Worm (Caenorhabditis elegans): ENCODE results near the gene scav-1.

scav-1 gene

ce11 chrX:5364222-5364621 lies 36.2 kb downstream of the scav-1 start, which contains the start of gene chtl-1:
TSS of gene chtl-1 (minus strand) at chrX:5364322.
- TF ChIP-seq unc-39 (tag; optimal IDR thresholded peaks at IDR 0.05) (no peak), pha-4 (tag; optimal IDR thresholded peaks at IDR 0.05) (no peak), snpc-4 (tag; optimal IDR thresholded peaks at IDR 0.05) (no peak), tbx-8 (GFP tag; optimal IDR thresholded peaks at IDR 0.05) (no peak), sem-2 (GFP tag; optimal IDR thresholded peaks at IDR 0.05) (no peak), mep-1 (tag; optimal IDR thresholded peaks at IDR 0.05) (no peak), M03D4.4 (tag; optimal IDR thresholded peaks at IDR 0.05) (no peak), nhr-28 (tag; optimal IDR thresholded peaks at IDR 0.05) (no peak), nhr-12 (tag; optimal IDR thresholded peaks at IDR 0.05) (no peak), flh-1 (GFP tag; optimal IDR thresholded peaks at IDR 0.05) (no peak), nhr-76 (tag; optimal IDR thresholded peaks at IDR 0.05) (no peak), lsy-2 (tag; optimal IDR thresholded peaks at IDR 0.05) (no peak)

- TF ChIP-seq ham-2 (GFP tag; optimal IDR thresholded peaks at IDR 0.05) = peak; percentile 42
- peak; percentile 17 for TF ChIP-seq ztf-11 (tag; optimal IDR thresholded peaks at IDR 0.05)
- TF ChIP-seq sptf-1 (tag; optimal IDR thresholded peaks at IDR 0.05) = peak; percentile 11
- TF ChIP-seq lin-32 (GFP tag; optimal IDR thresholded peaks at IDR 0.05) = no peak
- no peak for TF ChIP-seq unc-120 (tag; optimal IDR thresholded peaks at IDR 0.05; ENCODE audit: poor library complexity, severe bottlenecking)
- TF ChIP-seq unc-39 (tag; optimal IDR thresholded peaks at IDR 0.05) = no peak
- TF ChIP-seq nhr-76 (tag; optimal IDR thresholded peaks at IDR 0.05) = no peak
- TF ChIP-seq pha-4 (tag; optimal IDR thresholded peaks at IDR 0.05) = peak; percentile 54
- TF ChIP-seq ces-1 (GFP tag; optimal IDR thresholded peaks at IDR 0.05) = no peak
- no peak for TF ChIP-seq ceh-83 (GFP tag; optimal IDR thresholded peaks at IDR 0.05)
- no peak for TF ChIP-seq sem-2 (GFP tag; optimal IDR thresholded peaks at IDR 0.05)
- no peak for TF ChIP-seq ceh-43 (GFP tag; optimal IDR thresholded peaks at IDR 0.05)
- TF ChIP-seq nhr-2 (tag; optimal IDR thresholded peaks at IDR 0.05) = peak; percentile 30
- peak; percentile 38 for TF ChIP-seq cnd-1 (tag; optimal IDR thresholded peaks at IDR 0.05)
Observed at ce11 chrX:5360682-5361081, 39.7 kb downstream of the scav-1 start.

DNA sequence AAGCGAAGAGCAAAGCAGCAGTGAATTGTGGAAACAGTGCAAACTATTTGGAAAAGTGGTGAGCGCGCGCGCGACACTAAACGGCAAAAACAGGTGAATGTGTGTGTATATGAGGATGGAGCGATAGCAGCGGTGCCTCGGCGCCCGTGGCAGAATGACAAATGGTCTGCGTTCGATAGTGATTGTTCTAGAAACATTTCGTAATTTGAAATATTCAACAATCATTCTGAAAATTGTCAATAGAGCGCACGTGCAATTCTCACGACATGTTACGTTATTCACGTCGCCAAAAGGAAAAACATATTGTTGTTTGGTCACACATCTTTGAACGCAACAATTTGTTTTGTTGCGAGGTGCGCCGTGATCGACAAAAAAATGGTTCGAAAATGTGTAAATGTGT lies 45.1 kb downstream of the scav-1 start:
- TF ChIP-seq lin-13 (tag; optimal IDR thresholded peaks at IDR 0.05) = no peak
- no peak for TF ChIP-seq ceh-39 (tag; optimal IDR thresholded peaks at IDR 0.05)

DNA sequence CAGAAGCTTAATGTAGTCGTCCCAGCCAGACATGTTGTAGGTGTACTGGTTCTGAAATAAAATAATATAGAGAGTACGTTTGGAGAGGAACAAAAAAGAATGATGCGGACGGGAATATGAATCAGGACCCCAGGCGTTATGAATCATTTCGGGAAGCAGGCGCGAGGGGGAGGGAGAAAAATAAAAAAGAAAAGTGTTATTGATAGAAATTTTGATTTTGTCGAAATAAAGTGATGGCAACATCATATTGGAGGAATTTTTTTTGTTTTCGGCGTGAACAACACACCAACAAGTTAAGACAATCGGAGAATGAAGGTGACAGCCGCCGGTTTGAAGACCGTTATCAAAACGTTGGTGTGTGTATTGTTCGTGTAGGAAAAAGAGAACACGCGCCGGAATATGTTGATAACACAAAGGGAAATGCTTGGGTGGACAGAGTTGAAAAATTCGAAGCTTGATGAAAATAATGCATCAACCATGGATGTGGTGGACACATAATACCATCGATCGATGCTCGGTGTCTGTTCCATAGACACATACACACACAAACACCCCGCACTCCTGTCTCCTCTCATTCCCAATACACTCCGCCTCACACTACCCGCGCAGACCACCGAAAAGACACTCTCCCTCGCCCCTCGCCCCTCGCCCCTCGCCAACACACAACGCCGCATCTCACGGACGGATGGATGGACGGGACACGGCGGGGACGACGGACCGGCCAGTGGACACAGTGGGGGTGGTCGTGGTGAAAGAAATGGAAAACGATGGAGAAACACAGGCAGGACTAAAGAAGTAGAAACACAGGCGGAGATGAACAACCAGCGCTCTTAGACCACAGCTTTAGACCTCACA lies 46.1 kb downstream of the scav-1 start, which contains the start of gene pfn-2:
TSS of gene pfn-2 (minus strand) at position 51 of the 855 bp plus-strand sequence.
- TF ChIP-seq nhr-28 (tag; optimal IDR thresholded peaks at IDR 0.05) (no peak), unc-62 (GFP tag; optimal IDR thresholded peaks at IDR 0.05) (no peak), hlh-1 (tag; optimal IDR thresholded peaks at IDR 0.05) (no peak), ceh-39 (tag; optimal IDR thresholded peaks at IDR 0.05) (no peak), tbx-8 (GFP tag; optimal IDR thresholded peaks at IDR 0.05) (no peak), nhr-237 (tag; optimal IDR thresholded peaks at IDR 0.05) (no peak), mls-2 (tag; optimal IDR thresholded peaks at IDR 0.05) (peak; percentile 75), bed-3 (GFP tag; optimal IDR thresholded peaks at IDR 0.05) (no peak), ztf-11 (tag; optimal IDR thresholded peaks at IDR 0.05) (no peak), lin-32 (GFP tag; optimal IDR thresholded peaks at IDR 0.05) (peak; percentile 33), sptf-1 (tag; optimal IDR thresholded peaks at IDR 0.05) (peak; percentile 74), M03D4.4 (tag; optimal IDR thresholded peaks at IDR 0.05) (peak; percentile 68), unc-120 (tag; optimal IDR thresholded peaks at IDR 0.05; ENCODE audit: poor library complexity, severe bottlenecking) (no peak), ces-1 (GFP tag; optimal IDR thresholded peaks at IDR 0.05) (no peak), nhr-12 (tag; optimal IDR thresholded peaks at IDR 0.05) (no peak), sem-2 (GFP tag; optimal IDR thresholded peaks at IDR 0.05) (peak; percentile 42), nhr-76 (tag; optimal IDR thresholded peaks at IDR 0.05) (no peak), elt-1 (tag; optimal IDR thresholded peaks at IDR 0.05; ENCODE audit: borderline replicate concordance, insufficient read depth) (no peak), mab-5 (tag; optimal IDR thresholded peaks at IDR 0.05) (no peak), snpc-4 (tag; optimal IDR thresholded peaks at IDR 0.05) (no peak), zip-8 (tag; optimal IDR thresholded peaks at IDR 0.05) (no peak), ham-2 (GFP tag; optimal IDR thresholded peaks at IDR 0.05) (peak; percentile 44), blmp-1 (tag; optimal IDR thresholded peaks at IDR 0.05) (no peak), drap-1 (GFP tag; optimal IDR thresholded peaks at IDR 0.05) (peak; percentile 18), cnd-1 (tag; optimal IDR thresholded peaks at IDR 0.05) (peak; percentile 57), elt-3 (tag; optimal IDR thresholded peaks at IDR 0.05) (no peak)

Measured in whole organism, mixed stage, embryonic.